Fruit fly (Drosophila melanogaster) whole organism, embryonic: Measurements from ENCODE around the gene mAcon1.
A peak's percentile ranks its signal among the peaks of the same experiment; 100 is the strongest.

ENCODE experiments used
- Atf3 ChIP-seq: fragments of 200-800 bp; sonication (Bioruptor generic); optimal IDR thresholded peaks from 3 replicates; lab custom pipeline; 2016; ENCODE audit warnings: missing biosample characterization, missing genetic modification characterization
- CG10267 ChIP-seq: fragments of 200-800 bp; sonication (Bioruptor generic); optimal IDR thresholded peaks from 2 replicates; lab custom pipeline; 2018; ENCODE audit warnings: missing biosample characterization, mild to moderate bottlenecking, missing genetic modification characterization, moderate library complexity
- CG10543 ChIP-seq: fragments of 200-800 bp; sonication (Bioruptor generic); optimal IDR thresholded peaks from 3 replicates; lab custom pipeline; 2017; ENCODE audit warnings: missing biosample characterization, mild to moderate bottlenecking, missing genetic modification characterization, moderate library complexity
- CG13775 ChIP-seq: fragments of 200-800 bp; sonication (Bioruptor generic); optimal IDR thresholded peaks from 3 replicates; lab custom pipeline; 2017; ENCODE audit warnings: missing biosample characterization, mild to moderate bottlenecking, missing genetic modification characterization
- CG14050 ChIP-seq: fragments of 200-800 bp; sonication (Bioruptor generic); IDR thresholded peaks from 3 replicates; pipeline ENCODE4 v1.3.6; 2022; ENCODE audit warnings: missing biosample characterization, missing genetic modification characterization
- CG1603 ChIP-seq: fragments of 200-800 bp; sonication (Bioruptor generic); optimal IDR thresholded peaks from 2 replicates; lab custom pipeline; 2019; ENCODE audit warnings: missing biosample characterization, mild to moderate bottlenecking, missing genetic modification characterization, moderate library complexity
- CG1647 ChIP-seq: fragments of 200-800 bp; sonication (Bioruptor generic); optimal IDR thresholded peaks from 3 replicates; lab custom pipeline; 2016; ENCODE audit warnings: missing biosample characterization, missing genetic modification characterization
- CG16779 ChIP-seq: fragments of 200-800 bp; sonication (Bioruptor generic); IDR thresholded peaks from 2 replicates; pipeline ENCODE4 v1.3.6; 2022; ENCODE audit warnings: missing biosample characterization, missing genetic modification characterization
- CG17328 ChIP-seq: fragments of 200-800 bp; sonication (Bioruptor generic); IDR thresholded peaks from 2 replicates; pipeline ENCODE4 v1.3.6; 2022; ENCODE audit warnings: missing biosample characterization, missing genetic modification characterization
- CG17359 ChIP-seq: fragments of 200-800 bp; sonication (Bioruptor generic); optimal IDR thresholded peaks from 3 replicates; lab custom pipeline; 2018; ENCODE audit warnings: missing biosample characterization, mild to moderate bottlenecking, missing genetic modification characterization, moderate library complexity
- CG17385 ChIP-seq: fragments of 200-800 bp; sonication (Bioruptor generic); optimal IDR thresholded peaks from 3 replicates; lab custom pipeline; 2018; ENCODE audit warnings: missing biosample characterization, mild to moderate bottlenecking, missing genetic modification characterization
- CG17802 ChIP-seq: fragments of 200-800 bp; sonication (Bioruptor generic); optimal IDR thresholded peaks from 2 replicates; lab custom pipeline; 2018; ENCODE audit warnings: missing biosample characterization, mild to moderate bottlenecking, missing genetic modification characterization, moderate library complexity
- CG18476 ChIP-seq: fragments of 200-800 bp; sonication (Bioruptor generic); optimal IDR thresholded peaks from 2 replicates; lab custom pipeline; 2016; ENCODE audit warnings: missing biosample characterization, mild to moderate bottlenecking, missing genetic modification characterization
- CG2120 ChIP-seq: fragments of 200-800 bp; sonication (Bioruptor generic); optimal IDR thresholded peaks from 3 replicates; lab custom pipeline; 2016; ENCODE audit warnings: missing biosample characterization, missing genetic modification characterization
- CG3163 ChIP-seq: fragments of 200-800 bp; sonication (Bioruptor generic); optimal IDR thresholded peaks from 3 replicates; lab custom pipeline; 2016; ENCODE audit warnings: missing biosample characterization, missing genetic modification characterization
- CG33557 ChIP-seq: fragments of 200-800 bp; sonication (Bioruptor generic); optimal IDR thresholded peaks from 2 replicates; lab custom pipeline; 2019; ENCODE audit warnings: missing biosample characterization, mild to moderate bottlenecking, missing genetic modification characterization, moderate library complexity
- CG7271 ChIP-seq: fragments of 200-800 bp; sonication (Bioruptor generic); optimal IDR thresholded peaks from 2 replicates; lab custom pipeline; 2018; ENCODE audit warnings: missing biosample characterization, mild to moderate bottlenecking, missing genetic modification characterization, moderate library complexity
- CG7928 ChIP-seq: fragments of 200-800 bp; sonication (Bioruptor generic); optimal IDR thresholded peaks from 2 replicates; lab custom pipeline; 2017; ENCODE audit warnings: missing biosample characterization, mild to moderate bottlenecking, missing genetic modification characterization
- CG8478 ChIP-seq: fragments of >200 bp; optimal IDR thresholded peaks from 2 replicates; lab custom pipeline; 2018
- CG8924 ChIP-seq: fragments of 200-800 bp; optimal IDR thresholded peaks from 3 replicates; lab custom pipeline; 2019; ENCODE audit warnings: missing biosample characterization, mild to moderate bottlenecking, missing genetic modification characterization, moderate library complexity
- CG9215 ChIP-seq: fragments of 200-800 bp; sonication (Bioruptor generic); IDR thresholded peaks from 2 replicates; pipeline ENCODE4 v1.3.6; 2022; ENCODE audit warnings: missing biosample characterization, missing genetic modification characterization
- CG9876 ChIP-seq: fragments of 200-800 bp; sonication (Bioruptor generic); optimal IDR thresholded peaks from 2 replicates; lab custom pipeline; 2016; ENCODE audit warnings: missing biosample characterization, missing genetic modification characterization
- H2.0 ChIP-seq: fragments of 200-800 bp; sonication (Bioruptor generic); IDR thresholded peaks from 2 replicates; pipeline ENCODE4 v1.3.6; 2022; ENCODE audit warnings: missing biosample characterization, missing genetic modification characterization
- HmgD ChIP-seq: fragments of 200-800 bp; sonication (Bioruptor generic); optimal IDR thresholded peaks from 3 replicates; lab custom pipeline; 2016; ENCODE audit warnings: missing biosample characterization, missing genetic modification characterization
- Hr39 ChIP-seq: fragments of >200 bp; optimal IDR thresholded peaks from 2 replicates; lab custom pipeline; 2017
- Hr78 ChIP-seq, 2 experiments: fragments of 200-800 bp in 1 of 2; fragments of >200 bp in 1 of 2; sonication (Bioruptor generic) in 1 of 2; optimal IDR thresholded peaks; 2 replicates each; lab custom pipeline; 2017 to 2019; ENCODE audit warnings: missing biosample characterization in 2 of 2, missing genetic modification characterization in 2 of 2, mild to moderate bottlenecking in 1 of 2, moderate library complexity in 1 of 2
- Nf-YC ChIP-seq: fragments of 200-800 bp; optimal IDR thresholded peaks from 3 replicates; lab custom pipeline; 2019; ENCODE audit warnings: missing biosample characterization, mild to moderate bottlenecking, missing genetic modification characterization, moderate library complexity
- Opbp ChIP-seq: fragments of 200-800 bp; sonication (Bioruptor generic); IDR thresholded peaks from 3 replicates; pipeline ENCODE4 v1.3.6; 2022; ENCODE audit warnings: missing biosample characterization, missing genetic modification characterization; ENCODE audit not compliant: partially characterized antibody
- Rfx ChIP-seq: fragments of 200-800 bp; sonication (Bioruptor generic); IDR thresholded peaks from 2 replicates; pipeline ENCODE4 v1.3.6; 2022; ENCODE audit warnings: missing biosample characterization, missing genetic modification characterization
- Scr ChIP-seq: fragments of 200-800 bp; sonication (Bioruptor generic); IDR thresholded peaks from 2 replicates; pipeline ENCODE4 v1.3.6; 2022; ENCODE audit warnings: missing biosample characterization, missing genetic modification characterization; ENCODE audit not compliant: partially characterized antibody
- chn ChIP-seq: fragments of 200-800 bp; sonication (Bioruptor generic); optimal IDR thresholded peaks from 2 replicates; lab custom pipeline; 2016; ENCODE audit warnings: missing biosample characterization, missing genetic modification characterization
- da ChIP-seq: fragments of 200-800 bp; sonication (Bioruptor generic); optimal IDR thresholded peaks from 2 replicates; lab custom pipeline; 2016; ENCODE audit warnings: missing biosample characterization, missing genetic modification characterization
- danr ChIP-seq: fragments of 200-800 bp; sonication (Bioruptor generic); IDR thresholded peaks from 2 replicates; pipeline ENCODE4 v1.3.6; 2022; ENCODE audit warnings: missing biosample characterization, missing genetic modification characterization
- emc ChIP-seq: fragments of 200-800 bp; sonication (Bioruptor generic); optimal IDR thresholded peaks from 2 replicates; lab custom pipeline; 2016; ENCODE audit warnings: missing biosample characterization, missing genetic modification characterization
- ewg ChIP-seq: fragments of 200-800 bp; sonication (Bioruptor generic); optimal IDR thresholded peaks from 3 replicates; lab custom pipeline; 2017; ENCODE audit warnings: mild to moderate bottlenecking, missing biosample characterization, missing genetic modification reagents, missing genetic modification characterization
- gsb ChIP-seq: fragments of 200-800 bp; sonication (Bioruptor generic); IDR thresholded peaks from 2 replicates; pipeline ENCODE4 v1.3.6; 2022; ENCODE audit warnings: missing biosample characterization, missing genetic modification characterization
- hth ChIP-seq: fragments of >200 bp; optimal IDR thresholded peaks from 2 replicates; lab custom pipeline; 2017; ENCODE audit warnings: inconsistent platforms
- insv ChIP-seq, 2 experiments: fragments of 200-800 bp; sonication (Bioruptor generic); optimal IDR thresholded peaks; 3 replicates each; lab custom pipeline; 2016 to 2018; ENCODE audit warnings: missing biosample characterization in 2 of 2, missing genetic modification characterization in 2 of 2
- jing ChIP-seq: fragments of 200-800 bp; sonication (Bioruptor generic); optimal IDR thresholded peaks from 2 replicates; lab custom pipeline; 2018; ENCODE audit warnings: missing biosample characterization, mild to moderate bottlenecking, missing genetic modification characterization
- lab ChIP-seq: fragments of 200-800 bp; sonication (Bioruptor generic); optimal IDR thresholded peaks from 3 replicates; lab custom pipeline; 2017; ENCODE audit warnings: missing biosample characterization, missing genetic modification characterization, mild to moderate bottlenecking, moderate library complexity, missing genetic modification reagents
- lilli ChIP-seq: fragments of 200-800 bp; sonication (Bioruptor generic); optimal IDR thresholded peaks from 3 replicates; lab custom pipeline; 2016; ENCODE audit warnings: missing biosample characterization, missing genetic modification characterization
- mam ChIP-seq: fragments of 200-800 bp; sonication (Bioruptor generic); optimal IDR thresholded peaks from 3 replicates; lab custom pipeline; 2016; ENCODE audit warnings: missing biosample characterization, missing genetic modification characterization
- org-1 ChIP-seq: fragments of 200-800 bp; sonication (Bioruptor generic); optimal IDR thresholded peaks from 2 replicates; lab custom pipeline; 2017; ENCODE audit warnings: missing biosample characterization, missing genetic modification characterization
- peb ChIP-seq: fragments of 200-800 bp; sonication (Bioruptor generic); IDR thresholded peaks from 2 replicates; pipeline ENCODE4 v1.3.6; 2022; ENCODE audit warnings: missing biosample characterization, missing genetic modification characterization
- phol ChIP-seq: fragments of 200-800 bp; sonication (Bioruptor generic); optimal IDR thresholded peaks from 3 replicates; lab custom pipeline; 2018; ENCODE audit warnings: missing biosample characterization, mild to moderate bottlenecking, missing genetic modification characterization, moderate library complexity
- ro ChIP-seq: fragments of 200-800 bp; sonication (Bioruptor generic); IDR thresholded peaks from 2 replicates; pipeline ENCODE4 v1.3.6; 2022; ENCODE audit warnings: missing biosample characterization, missing genetic modification characterization
- slp2 ChIP-seq: fragments of 200-800 bp; sonication (Bioruptor generic); optimal IDR thresholded peaks from 2 replicates; lab custom pipeline; 2016; ENCODE audit warnings: missing biosample characterization, missing genetic modification characterization
- tin ChIP-seq: fragments of 200-800 bp; sonication (Bioruptor generic); optimal IDR thresholded peaks from 3 replicates; lab custom pipeline; 2016; ENCODE audit warnings: missing biosample characterization, missing genetic modification characterization
- toy ChIP-seq: fragments of 200-800 bp; sonication (Bioruptor generic); IDR thresholded peaks from 2 replicates; pipeline ENCODE4 v1.3.6; 2022; ENCODE audit warnings: missing biosample characterization, missing genetic modification characterization
- trh ChIP-seq: fragments of 200-800 bp; sonication (Bioruptor generic); optimal IDR thresholded peaks from 2 replicates; lab custom pipeline; 2016; ENCODE audit warnings: missing biosample characterization, missing genetic modification characterization
- usp ChIP-seq: fragments of >200 bp; optimal IDR thresholded peaks from 2 replicates; lab custom pipeline; 2017; ENCODE audit warnings: missing biosample characterization, missing genetic modification characterization
- wor ChIP-seq: fragments of 200-800 bp; sonication (Bioruptor generic); IDR thresholded peaks from 2 replicates; pipeline ENCODE4 v1.3.6; 2022; ENCODE audit warnings: missing biosample characterization, missing genetic modification characterization

The mAcon1 gene

DNA sequence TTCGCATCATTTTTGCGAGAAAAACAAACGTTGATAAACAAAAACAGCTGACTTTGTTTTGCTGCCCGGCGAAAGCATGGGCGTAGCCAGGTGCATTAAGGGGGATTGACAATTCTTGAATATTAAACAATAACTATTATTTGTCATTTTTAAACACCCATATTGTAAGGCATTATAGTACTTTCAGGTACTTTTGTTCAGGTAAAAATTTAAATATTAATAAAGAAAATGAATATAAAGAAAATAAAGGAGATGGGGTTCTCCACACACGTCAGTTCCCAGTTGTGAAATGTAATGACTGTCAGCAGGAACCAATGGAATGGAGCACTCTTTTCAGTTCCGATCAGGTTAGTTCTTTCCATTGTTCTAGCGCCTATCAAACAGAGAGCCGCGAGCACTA, 9.8 kb upstream of the mAcon1 start, which contains the start of the genes Coq3 and Pld3 (continued):
- TF ChIP-seq CG10267 (tag; lab: Kevin White, UChicago) (peak; percentile 74), CG13775 (GFP tag; lab: Kevin White, UChicago) (peak; percentile 80), Scr (GFP tag; lab: Robert Waterston, UW) (no peak), CG10543 (GFP tag; lab: Kevin White, UChicago) (peak; percentile 65), CG1603 (tag; lab: Kevin White, UChicago) (peak; percentile 75), org-1 (GFP tag; lab: Kevin White, UChicago) (peak; percentile 57), H2.0 (GFP tag; lab: Robert Waterston, UW) (peak; percentile 73), da (GFP tag; lab: Kevin White, UChicago) (peak; percentile 8), CG14050 (peak; percentile 63), jing (no peak), danr (GFP tag; lab: Robert Waterston, UW) (peak; percentile 56; the same call in 1 of the 2 replicates), phol (tag; lab: Kevin White, UChicago) (peak; percentile 84), CG8924 (tag; lab: Kevin White, UChicago) (peak; percentile 83), gsb (GFP tag; lab: Robert Waterston, UW) (peak; percentile 60), trh (GFP tag; lab: Kevin White, UChicago) (peak; percentile 19), CG9876 (GFP tag; lab: Kevin White, UChicago) (peak; percentile 1), wor (GFP tag; lab: Robert Waterston, UW) (no peak), lab (GFP tag; lab: Kevin White, UChicago) (peak; percentile 92), peb (GFP tag; lab: Robert Waterston, UW) (0 out of 2 replicates have a peak, but pooled peaks have one; percentile 13), CG17385 (peak; percentile 74), Atf3 (GFP tag; lab: Kevin White, UChicago) (peak; percentile 58), CG7271 (peak; percentile 60), HmgD (GFP tag; lab: Kevin White, UChicago) (no peak), usp (GFP tag; lab: Kevin White, UChicago) (no peak), CG7928 (GFP tag; lab: Kevin White, UChicago) (peak; percentile 41), chn (GFP tag; lab: Kevin White, UChicago) (peak; percentile 73), CG1647 (GFP tag; lab: Kevin White, UChicago) (peak; percentile 54), CG17802 (tag; lab: Kevin White, UChicago) (peak; percentile 31), ro (no peak), CG18476 (peak; percentile 75), CG17328 (GFP tag; lab: Robert Waterston, UW) (peak; percentile 76), CG2120 (GFP tag; lab: Kevin White, UChicago) (peak; percentile 91), mam (GFP tag; lab: Kevin White, UChicago) (peak; percentile 83), Opbp (GFP tag; lab: Robert Waterston, UW) (no peak), Rfx (GFP tag; lab: Robert Waterston, UW) (peak; percentile 89), Hr39 (lab: Kevin White, UChicago) (no peak), tin (GFP tag; lab: Kevin White, UChicago) (peak; percentile 87), CG16779 (GFP tag; lab: Robert Waterston, UW) (peak; percentile 80), CG9215 (GFP tag; lab: Robert Waterston, UW) (peak; percentile 72), toy (GFP tag; lab: Robert Waterston, UW) (no peak), Nf-YC (peak; percentile 66), CG3163 (GFP tag; lab: Kevin White, UChicago) (peak; percentile 7), emc (GFP tag; lab: Kevin White, UChicago) (no peak), CG33557 (GFP tag; lab: Kevin White, UChicago) (peak; percentile 54), CG8478 (lab: Kevin White, UChicago) (no peak), insv (GFP tag; optimal IDR thresholded peaks at IDR 0.05; lab: Kevin White, UChicago) (peak in 1 of 2 experiments; percentile 28), slp2 (peak; percentile 48), hth (lab: Kevin White, UChicago) (no peak), CG17359 (tag; lab: Kevin White, UChicago) (peak; percentile 89), Hr78 (GFP tag; optimal IDR thresholded peaks at IDR 0.05; lab: Kevin White, UChicago) (no peak), lilli (peak; percentile 92), ewg (GFP tag; lab: Kevin White, UChicago) (peak; percentile 54)
